Fruit fly (Drosophila melanogaster) whole organism, embryonic: Measurements from ENCODE around the gene RpS9.

ENCODE experiments used
- Ada2b ChIP-seq: fragments of 200-800 bp; sonication (Bioruptor generic); IDR thresholded peaks from 2 replicates; pipeline ENCODE4 v1.3.6; 2022; ENCODE audit warnings: missing biosample characterization, missing genetic modification characterization
- Aef1 ChIP-seq: fragments of 200-800 bp; sonication (Bioruptor generic); IDR thresholded peaks from 3 replicates; pipeline ENCODE4 v1.3.6; 2022; ENCODE audit warnings: missing biosample characterization, missing genetic modification characterization
- Atf6 ChIP-seq: fragments of 200-800 bp; sonication (Bioruptor generic); IDR thresholded peaks from 2 replicates; pipeline ENCODE4 v1.3.6; 2022; ENCODE audit warnings: missing biosample characterization, missing genetic modification characterization
- B-H2 ChIP-seq: fragments of 200-800 bp; sonication (Bioruptor generic); optimal IDR thresholded peaks from 2 replicates; lab custom pipeline; 2018; ENCODE audit warnings: missing biosample characterization, mild to moderate bottlenecking, missing genetic modification characterization
- Bdp1 ChIP-seq: fragments of 200-800 bp; sonication (Bioruptor generic); optimal IDR thresholded peaks from 3 replicates; lab custom pipeline; 2016; ENCODE audit warnings: missing biosample characterization, missing genetic modification characterization
- CG10654 ChIP-seq: fragments of 200-800 bp; sonication (Bioruptor generic); optimal IDR thresholded peaks from 2 replicates; lab custom pipeline; 2016; ENCODE audit warnings: missing biosample characterization, missing genetic modification characterization
- CG12299 ChIP-seq: fragments of 200-800 bp; sonication (Bioruptor generic); optimal IDR thresholded peaks from 2 replicates; lab custom pipeline; 2018; ENCODE audit warnings: missing biosample characterization, mild to moderate bottlenecking, missing genetic modification characterization
- CG12942 ChIP-seq: fragments of 200-800 bp; sonication (Bioruptor generic); optimal IDR thresholded peaks from 3 replicates; lab custom pipeline; 2016; ENCODE audit warnings: missing biosample characterization, missing genetic modification characterization
- CG13296 ChIP-seq: fragments of 200-800 bp; sonication (Bioruptor generic); optimal IDR thresholded peaks from 3 replicates; lab custom pipeline; 2018; ENCODE audit warnings: missing biosample characterization, mild to moderate bottlenecking, missing genetic modification characterization
- CG13775 ChIP-seq: fragments of 200-800 bp; sonication (Bioruptor generic); optimal IDR thresholded peaks from 3 replicates; lab custom pipeline; 2017; ENCODE audit warnings: missing biosample characterization, mild to moderate bottlenecking, missing genetic modification characterization
- CG14050 ChIP-seq: fragments of 200-800 bp; sonication (Bioruptor generic); IDR thresholded peaks from 3 replicates; pipeline ENCODE4 v1.3.6; 2022; ENCODE audit warnings: missing biosample characterization, missing genetic modification characterization
- CG14965 ChIP-seq: fragments of 200-800 bp; sonication (Bioruptor generic); optimal IDR thresholded peaks from 2 replicates; lab custom pipeline; 2016; ENCODE audit warnings: missing biosample characterization, missing genetic modification characterization, borderline replicate concordance
- CG15269 ChIP-seq: fragments of 200-800 bp; sonication (Bioruptor generic); optimal IDR thresholded peaks from 2 replicates; lab custom pipeline; 2018; ENCODE audit warnings: missing biosample characterization, mild to moderate bottlenecking, missing genetic modification characterization, moderate library complexity
- CG15514 ChIP-seq: fragments of 200-800 bp; sonication (Bioruptor generic); optimal IDR thresholded peaks from 3 replicates; lab custom pipeline; 2017; ENCODE audit warnings: missing biosample characterization, missing genetic modification characterization, mild to moderate bottlenecking, moderate library complexity, missing genetic modification reagents
- CG15696 ChIP-seq: fragments of 200-800 bp; sonication (Bioruptor generic); optimal IDR thresholded peaks from 2 replicates; lab custom pipeline; 2019; ENCODE audit warnings: missing biosample characterization, mild to moderate bottlenecking, missing genetic modification characterization, moderate library complexity
- CG17186 ChIP-seq: fragments of 200-800 bp; sonication (Bioruptor generic); optimal IDR thresholded peaks from 3 replicates; lab custom pipeline; 2017; ENCODE audit warnings: missing biosample characterization, missing genetic modification reagents, missing genetic modification characterization
- CG17568 ChIP-seq: fragments of 200-800 bp; sonication (Bioruptor generic); optimal IDR thresholded peaks from 2 replicates; lab custom pipeline; 2018; ENCODE audit warnings: missing biosample characterization, mild to moderate bottlenecking, missing genetic modification characterization, moderate library complexity
- CG2116 ChIP-seq: fragments of 200-800 bp; sonication (Bioruptor generic); optimal IDR thresholded peaks from 3 replicates; lab custom pipeline; 2018; ENCODE audit warnings: missing biosample characterization, mild to moderate bottlenecking, missing genetic modification characterization
- CG2202 ChIP-seq: fragments of 200-800 bp; sonication (Bioruptor generic); optimal IDR thresholded peaks from 2 replicates; lab custom pipeline; 2018; ENCODE audit warnings: missing biosample characterization, mild to moderate bottlenecking, missing genetic modification characterization
- CG30431 ChIP-seq: fragments of 200-800 bp; sonication (Bioruptor generic); optimal IDR thresholded peaks from 2 replicates; lab custom pipeline; 2017; ENCODE audit warnings: missing biosample characterization, missing genetic modification characterization
- CG33213 ChIP-seq: fragments of 200-800 bp; sonication (Bioruptor generic); optimal IDR thresholded peaks from 3 replicates; lab custom pipeline; 2016; ENCODE audit warnings: missing biosample characterization, missing genetic modification characterization
- CG4328 ChIP-seq: fragments of 200-800 bp; sonication (Bioruptor generic); optimal IDR thresholded peaks from 3 replicates; lab custom pipeline; 2017; ENCODE audit warnings: missing biosample characterization, missing genetic modification reagents, missing genetic modification characterization
- CG8281 ChIP-seq: fragments of 200-800 bp; sonication (Bioruptor generic); optimal IDR thresholded peaks from 2 replicates; lab custom pipeline; 2018; ENCODE audit warnings: missing biosample characterization, mild to moderate bottlenecking, missing genetic modification characterization, moderate library complexity
- Chrac-16 ChIP-seq: fragments of 200-800 bp; sonication (Bioruptor generic); optimal IDR thresholded peaks from 3 replicates; lab custom pipeline; 2016; ENCODE audit warnings: missing biosample characterization, missing genetic modification characterization
- HLHmδ ChIP-seq: fragments of 200-800 bp; sonication (Bioruptor generic); optimal IDR thresholded peaks from 2 replicates; lab custom pipeline; 2018; ENCODE audit warnings: missing biosample characterization, mild to moderate bottlenecking, missing genetic modification characterization, moderate library complexity
- Lpt ChIP-seq: fragments of >200 bp; optimal IDR thresholded peaks from 2 replicates; lab custom pipeline; 2018; ENCODE audit warnings: missing biosample characterization, missing genetic modification characterization
- MTF-1 ChIP-seq: fragments of 200-800 bp; sonication (Bioruptor generic); optimal IDR thresholded peaks from 2 replicates; lab custom pipeline; 2018; ENCODE audit warnings: missing biosample characterization, mild to moderate bottlenecking, missing genetic modification characterization, borderline replicate concordance
- Meics ChIP-seq: fragments of 200-800 bp; sonication (Bioruptor generic); optimal IDR thresholded peaks from 2 replicates; lab custom pipeline; 2017; ENCODE audit warnings: missing biosample characterization, mild to moderate bottlenecking, missing genetic modification characterization
- Oli ChIP-seq: fragments of 200-800 bp; sonication (Bioruptor generic); optimal IDR thresholded peaks from 2 replicates; lab custom pipeline; 2018; ENCODE audit warnings: missing biosample characterization, mild to moderate bottlenecking, missing genetic modification characterization, moderate library complexity
- Sox100B ChIP-seq: fragments of 200-800 bp; sonication (Bioruptor generic); optimal IDR thresholded peaks from 3 replicates; lab custom pipeline; 2018; ENCODE audit warnings: missing biosample characterization, mild to moderate bottlenecking, missing genetic modification characterization
- Sry-δ ChIP-seq: fragments of 200-800 bp; sonication (Bioruptor generic); optimal IDR thresholded peaks from 2 replicates; lab custom pipeline; 2016; ENCODE audit warnings: missing biosample characterization, missing genetic modification characterization
- Ssrp ChIP-seq: fragments of 200-800 bp; sonication (Bioruptor generic); optimal IDR thresholded peaks from 2 replicates; lab custom pipeline; 2018; ENCODE audit warnings: missing biosample characterization, mild to moderate bottlenecking, missing genetic modification characterization, moderate library complexity
- Vsx1 ChIP-seq: fragments of 200-800 bp; sonication (Bioruptor generic); optimal IDR thresholded peaks from 2 replicates; lab custom pipeline; 2017; ENCODE audit warnings: missing biosample characterization, mild to moderate bottlenecking, missing genetic modification characterization, missing genetic modification reagents
- ab ChIP-seq: fragments of 200-800 bp; sonication (Bioruptor generic); optimal IDR thresholded peaks from 2 replicates; lab custom pipeline; 2016; ENCODE audit warnings: missing biosample characterization, missing genetic modification characterization
- al ChIP-seq: fragments of 200-800 bp; sonication (Bioruptor generic); IDR thresholded peaks from 2 replicates; pipeline ENCODE4 v1.3.6; 2022; ENCODE audit warnings: missing biosample characterization, missing genetic modification characterization
- ash1 ChIP-seq: fragments of 200-800 bp; sonication (Bioruptor generic); optimal IDR thresholded peaks from 2 replicates; lab custom pipeline; 2018; ENCODE audit warnings: missing biosample characterization, mild to moderate bottlenecking, missing genetic modification characterization
- az2 ChIP-seq: fragments of 200-800 bp; sonication (Bioruptor generic); optimal IDR thresholded peaks from 3 replicates; lab custom pipeline; 2016; ENCODE audit warnings: missing biosample characterization, missing genetic modification characterization
- cas ChIP-seq: fragments of 200-800 bp; sonication (Bioruptor generic); IDR thresholded peaks from 2 replicates; pipeline ENCODE4 v1.3.6; 2022; ENCODE audit warnings: missing biosample characterization, missing genetic modification characterization
- chn ChIP-seq: fragments of 200-800 bp; sonication (Bioruptor generic); optimal IDR thresholded peaks from 2 replicates; lab custom pipeline; 2016; ENCODE audit warnings: missing biosample characterization, missing genetic modification characterization
- exex ChIP-seq: fragments of 200-800 bp; sonication (Bioruptor generic); optimal IDR thresholded peaks from 4 replicates; lab custom pipeline; 2018; ENCODE audit warnings: missing biosample characterization, mild to moderate bottlenecking, missing genetic modification characterization, moderate library complexity
- fd64A ChIP-seq: fragments of 200-800 bp; sonication (Bioruptor generic); optimal IDR thresholded peaks from 3 replicates; lab custom pipeline; 2018; ENCODE audit warnings: missing biosample characterization, mild to moderate bottlenecking, missing genetic modification characterization
- gce ChIP-seq: fragments of 200-800 bp; sonication (Bioruptor generic); IDR thresholded peaks from 3 replicates; pipeline ENCODE4 v1.3.6; 2022; ENCODE audit warnings: missing biosample characterization, missing genetic modification characterization
- nom ChIP-seq: fragments of 200-800 bp; sonication (Bioruptor generic); optimal IDR thresholded peaks from 2 replicates; lab custom pipeline; 2017; ENCODE audit warnings: missing biosample characterization, missing genetic modification characterization, mild to moderate bottlenecking, moderate library complexity, missing genetic modification reagents
- pum ChIP-seq: fragments of 200-800 bp; sonication (Bioruptor generic); optimal IDR thresholded peaks from 2 replicates; lab custom pipeline; 2016; ENCODE audit warnings: missing biosample characterization, missing genetic modification characterization
- sc ChIP-seq, 3 experiments: fragments of >200 bp in 2 of 3; fragments of 200-800 bp in 1 of 3; sonication (Bioruptor generic) in 1 of 3; optimal IDR thresholded peaks; 2 replicates in 2 of 3; 3 replicates in 1 of 3; lab custom pipeline; 2017; ENCODE audit warnings: mild to moderate bottlenecking in 1 of 3, missing biosample characterization in 1 of 3, missing genetic modification characterization in 1 of 3, missing genetic modification reagents in 1 of 3
- sd ChIP-seq: fragments of 200-800 bp; sonication (Bioruptor generic); optimal IDR thresholded peaks from 3 replicates; lab custom pipeline; 2018; ENCODE audit warnings: missing biosample characterization, mild to moderate bottlenecking, missing genetic modification characterization, moderate library complexity
- so ChIP-seq: fragments of 200-800 bp; sonication (Bioruptor generic); IDR thresholded peaks from 3 replicates; pipeline ENCODE4 v1.3.6; 2022; ENCODE audit warnings: missing biosample characterization, missing genetic modification characterization
- sqz ChIP-seq: fragments of 200-800 bp; sonication (Bioruptor generic); optimal IDR thresholded peaks from 3 replicates; lab custom pipeline; 2018; ENCODE audit warnings: missing biosample characterization, mild to moderate bottlenecking, missing genetic modification characterization
- tx ChIP-seq: fragments of 200-800 bp; sonication (Bioruptor generic); optimal IDR thresholded peaks from 2 replicates; lab custom pipeline; 2016; ENCODE audit warnings: missing biosample characterization, missing genetic modification characterization
- vfl ChIP-seq: fragments of 200-800 bp; sonication (Bioruptor generic); optimal IDR thresholded peaks from 2 replicates; lab custom pipeline; 2016; ENCODE audit warnings: missing biosample characterization, missing genetic modification characterization

The RpS9 gene

dm6 chr3L:9461670-9462246, 49.6 kb downstream of the RpS9 start (continued):
- TF ChIP-seq CG17568 (GFP tag; lab: Kevin White, UChicago) = peak; percentile 7
- TF ChIP-seq CG14050 (GFP tag; lab: Robert Waterston, UW) = no peak
- no peak for TF ChIP-seq cas
- TF ChIP-seq exex (tag; lab: Kevin White, UChicago) = no peak
- TF ChIP-seq tx (GFP tag; lab: Kevin White, UChicago) = no peak
- no peak for TF ChIP-seq CG4328
- no peak for TF ChIP-seq Bdp1
- peak; percentile 83 for TF ChIP-seq sd (tag; lab: Kevin White, UChicago)
- peak; percentile 63; the same call in 2 of the 3 replicates for TF ChIP-seq so (GFP tag; lab: Robert Waterston, UW)
- TF ChIP-seq CG12942 (GFP tag; lab: Kevin White, UChicago) = no peak
- 0 out of 3 replicates have a peak, but pooled peaks have one; percentile 9 for TF ChIP-seq Aef1 (GFP tag; lab: Robert Waterston, UW)
- TF ChIP-seq Meics = no peak
- TF ChIP-seq CG12299 (tag; lab: Kevin White, UChicago) = no peak
- TF ChIP-seq Lpt = no peak
- TF ChIP-seq CG2202 (tag; lab: Kevin White, UChicago) = no peak
- peak; percentile 21 for TF ChIP-seq CG15514 (GFP tag; lab: Kevin White, UChicago)
- peak; percentile 36 for TF ChIP-seq Atf6 (GFP tag; lab: Robert Waterston, UW)
- TF ChIP-seq CG30431 (GFP tag; lab: Kevin White, UChicago) = peak; percentile 27
- TF ChIP-seq Sry-δ (GFP tag; lab: Kevin White, UChicago) = no peak
- TF ChIP-seq CG33213 (GFP tag; lab: Kevin White, UChicago) = peak; percentile 29
- TF ChIP-seq pum = no peak
- TF ChIP-seq fd64A (GFP tag; lab: Kevin White, UChicago) = no peak
- TF ChIP-seq gce (GFP tag; lab: Robert Waterston, UW) = no peak
- TF ChIP-seq Ssrp = no peak
- TF ChIP-seq Sox100B = no peak
- TF ChIP-seq CG10654 (GFP tag; lab: Kevin White, UChicago) = peak; percentile 49
- TF ChIP-seq chn (GFP tag; lab: Kevin White, UChicago) = peak; percentile 31
- no peak for TF ChIP-seq CG15696 (tag; lab: Kevin White, UChicago)
- no peak for TF ChIP-seq CG13775 (GFP tag; lab: Kevin White, UChicago)
- TF ChIP-seq al (GFP tag; lab: Robert Waterston, UW) = 0 out of 2 replicates have a peak, but pooled peaks have one; percentile 20
- no peak for TF ChIP-seq CG2116 (GFP tag; lab: Kevin White, UChicago)
- no peak for TF ChIP-seq CG14965 (GFP tag; lab: Kevin White, UChicago)
- no peak for TF ChIP-seq sc (optimal IDR thresholded peaks at IDR 0.05; lab: Kevin White, UChicago)
- TF ChIP-seq sc (GFP tag; optimal IDR thresholded peaks at IDR 0.05; lab: Kevin White, UChicago) = no peak
- TF ChIP-seq ash1 (GFP tag; lab: Kevin White, UChicago) = no peak
- TF ChIP-seq Vsx1 (GFP tag; lab: Kevin White, UChicago) = no peak
- no peak for TF ChIP-seq nom (GFP tag; lab: Kevin White, UChicago)
- no peak for TF ChIP-seq ab
- TF ChIP-seq Oli = peak; percentile 35
- TF ChIP-seq CG17186 (GFP tag; lab: Kevin White, UChicago) = peak; percentile 30
- TF ChIP-seq CG13296 (GFP tag; lab: Kevin White, UChicago) = no peak
- TF ChIP-seq Chrac-16 (GFP tag; lab: Kevin White, UChicago) = no peak
- peak; percentile 58; the same call in 1 of the 2 replicates for TF ChIP-seq Ada2b (GFP tag; lab: Robert Waterston, UW)
- TF ChIP-seq vfl (GFP tag; lab: Kevin White, UChicago) = peak; percentile 29
- no peak for TF ChIP-seq sqz (GFP tag; lab: Kevin White, UChicago)
- TF ChIP-seq CG15269 (tag; lab: Kevin White, UChicago) = no peak
- TF ChIP-seq az2 (GFP tag; lab: Kevin White, UChicago) = no peak
- TF ChIP-seq B-H2 = no peak
- no peak for TF ChIP-seq CG8281 (tag; lab: Kevin White, UChicago)
- TF ChIP-seq HLHmδ (GFP tag; lab: Kevin White, UChicago) = peak; percentile 32
- no peak for TF ChIP-seq MTF-1 (GFP tag; lab: Kevin White, UChicago)
